Worm (Caenorhabditis elegans) whole organism, midembryonic: Measurements from ENCODE around the gene ndx-6.

ENCODE experiments used
- flt-1 ChIP-seq: fragments of 200-800 bp; sonication (Bioruptor generic); IDR thresholded peaks from 2 replicates; pipeline ENCODE4 v1.3.6; 2022; ENCODE audit warnings: missing genetic modification characterization, missing compliant biosample characterization
- klf-2 ChIP-seq: fragments of 200-800 bp; sonication (Bioruptor generic); conservative IDR thresholded peaks from 2 replicates; pipeline ENCODE4 v1.3.6; 2022; ENCODE audit warnings: missing genetic modification reagents, missing genetic modification characterization, missing compliant biosample characterization
- ref-1 ChIP-seq: fragments of 200-800 bp; sonication (Bioruptor generic); conservative IDR thresholded peaks from 2 replicates; pipeline ENCODE4 v1.3.6; 2022; ENCODE audit warnings: missing genetic modification reagents, missing genetic modification characterization, missing compliant biosample characterization
- tab-1 ChIP-seq: fragments of 200-800 bp; sonication (Bioruptor generic); IDR thresholded peaks from 2 replicates; pipeline ENCODE4 v1.3.6; 2022; ENCODE audit warnings: missing genetic modification characterization, missing compliant biosample characterization
- ztf-23 ChIP-seq: fragments of 200-800 bp; sonication (Bioruptor generic); IDR thresholded peaks from 2 replicates; pipeline ENCODE4 v1.3.6; 2022; ENCODE audit warnings: missing genetic modification reagents, missing genetic modification characterization, missing compliant biosample characterization

ce11 chrII:5425633-5426032 is 36.0 kb upstream of the ndx-6 start, which contains the start of gene F07F6.8:
- TF ChIP-seq flt-1 (GFP tag; lab: Robert Waterston, UW) = no peak
- TF ChIP-seq tab-1 (GFP tag; lab: Robert Waterston, UW) = no peak
- TF ChIP-seq klf-2 (GFP tag; lab: Robert Waterston, UW) = no peak
- no peak for TF ChIP-seq ref-1 (GFP tag; lab: Robert Waterston, UW)
- no peak for TF ChIP-seq ztf-23
